Worm (Caenorhabditis elegans) whole organism, L4 larva: ENCODE results near the gene ZK105.13.

Experiments used
- ZK546.5 ChIP-seq, 2 experiments: sonication (generic microtip); optimal IDR thresholded peaks; 2 replicates each; lab custom pipeline; 2017; ENCODE audit warnings: missing biosample characterization in 2 of 2, missing genetic modification characterization in 2 of 2
- ceh-62 ChIP-seq: sonication (generic microtip); optimal IDR thresholded peaks from 2 replicates; lab custom pipeline; 2017; ENCODE audit warnings: missing biosample characterization, missing genetic modification characterization
- hlh-11 ChIP-seq: fragments of 200-800 bp; sonication (Bioruptor generic); optimal IDR thresholded peaks from 2 replicates; lab custom pipeline; 2018; ENCODE audit warnings: mild to moderate bottlenecking, missing genetic modification characterization, missing compliant biosample characterization
- lin-39 ChIP-seq: fragments of 150-350 bp; optimal IDR thresholded peaks from 2 replicates; lab custom pipeline; 2014; ENCODE audit warnings: missing biosample characterization, missing genetic modification reagents, missing genetic modification characterization
- mep-1 ChIP-seq: fragments of 150-350 bp; sonication (generic microtip); optimal IDR thresholded peaks from 3 replicates; lab custom pipeline; 2014; ENCODE audit warnings: missing biosample characterization, missing genetic modification characterization
- mxl-3 ChIP-seq: fragments of 200-800 bp; sonication (Bioruptor generic); optimal IDR thresholded peaks from 2 replicates; lab custom pipeline; 2018; ENCODE audit warnings: mild to moderate bottlenecking, missing genetic modification characterization, missing compliant biosample characterization
- nhr-11 ChIP-seq: fragments of 150-350 bp; optimal IDR thresholded peaks from 2 replicates; lab custom pipeline; 2014; ENCODE audit warnings: missing biosample characterization, missing genetic modification characterization
- nhr-25 ChIP-seq: sonication (generic microtip); optimal IDR thresholded peaks from 2 replicates; lab custom pipeline; 2017; ENCODE audit warnings: missing genetic modification characterization, mild to moderate bottlenecking, missing compliant biosample characterization, antibody characterized with exemption, moderate library complexity, borderline replicate concordance; ENCODE audit not compliant: insufficient read depth
- nhr-77 ChIP-seq: fragments of 150-350 bp; optimal IDR thresholded peaks from 2 replicates; lab custom pipeline; 2014; ENCODE audit warnings: missing biosample characterization, missing genetic modification characterization
- snpc-4 ChIP-seq: fragments of 150-350 bp; optimal IDR thresholded peaks from 2 replicates; lab custom pipeline; 2014; ENCODE audit warnings: missing biosample characterization, missing genetic modification characterization
- spr-3 ChIP-seq: fragments of 200-800 bp; sonication (Bioruptor generic); optimal IDR thresholded peaks from 2 replicates; lab custom pipeline; 2018; ENCODE audit warnings: mild to moderate bottlenecking, missing genetic modification characterization, missing compliant biosample characterization
- ztf-11 ChIP-seq: fragments of 150-350 bp; optimal IDR thresholded peaks from 2 replicates; lab custom pipeline; 2014; ENCODE audit warnings: missing biosample characterization, missing genetic modification characterization
- ztf-7 ChIP-seq: fragments of 150-350 bp; optimal IDR thresholded peaks from 2 replicates; lab custom pipeline; 2014; ENCODE audit warnings: missing biosample characterization, missing genetic modification characterization

DNA sequence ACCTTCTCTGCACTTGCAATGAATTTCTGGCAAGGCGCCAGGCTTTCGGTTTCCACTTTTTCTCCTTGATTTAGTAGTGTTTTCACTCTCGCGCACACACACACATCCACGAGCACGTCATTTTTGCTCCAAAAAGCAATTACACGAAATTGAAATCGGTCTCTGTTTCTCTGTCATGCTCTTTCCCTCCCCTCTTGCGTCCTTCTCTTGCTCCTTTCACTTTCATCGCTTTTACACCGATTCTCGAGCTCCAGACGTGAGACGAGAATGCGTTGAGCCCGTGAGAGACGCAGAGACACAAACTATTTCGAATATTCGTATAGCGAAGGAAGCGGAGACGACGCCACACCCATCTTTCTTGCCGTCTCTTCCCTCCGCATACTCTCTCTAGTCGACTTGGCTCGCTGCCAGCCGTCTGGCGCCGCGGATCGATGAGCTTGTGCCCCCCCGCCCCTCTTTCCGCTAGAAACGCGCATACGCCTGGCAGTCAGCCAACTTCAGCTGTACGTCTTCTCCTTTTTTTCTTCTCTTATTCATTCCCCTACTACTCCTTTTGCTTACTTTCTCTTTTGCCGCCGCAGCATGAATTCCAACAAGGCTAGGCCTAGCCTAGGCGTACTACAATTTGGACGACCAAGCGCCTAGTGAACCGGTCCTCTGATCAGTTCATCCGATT, 15.2 kb upstream of the ZK105.13 start:
- peak; percentile 91 for TF ChIP-seq hlh-11 (tag; lab: Kevin White, UChicago)
- peak; percentile 75 for TF ChIP-seq nhr-11 (tag; lab: Kevin White, UChicago)
- TF ChIP-seq ztf-11 (tag; lab: Kevin White, UChicago) = no peak
- TF ChIP-seq nhr-25 (tag; lab: Kevin White, UChicago) = no peak
- TF ChIP-seq snpc-4 (tag; lab: Kevin White, UChicago) = no peak
- TF ChIP-seq ceh-62 = no peak
- peak; percentile 36 for TF ChIP-seq nhr-77 (tag; lab: Kevin White, UChicago)
- peak; percentile 9 for TF ChIP-seq lin-39 (tag; lab: Kevin White, UChicago)
- no peak for TF ChIP-seq ztf-7 (tag; lab: Kevin White, UChicago)
- no peak for TF ChIP-seq ZK546.5 (tag; optimal IDR thresholded peaks at IDR 0.05; lab: Kevin White, UChicago)
- no peak for TF ChIP-seq spr-3 (GFP tag; lab: Kevin White, UChicago)
- peak; percentile 57 for TF ChIP-seq mep-1 (tag; lab: Kevin White, UChicago)
- peak; percentile 1 for TF ChIP-seq mxl-3 (GFP tag; lab: Kevin White, UChicago)
